Worm (Caenorhabditis elegans) whole organism, L4 larva: ENCODE data around the gene B0272.3.
A peak's percentile ranks its signal among the peaks of the same experiment; 100 is the strongest.

Experiments used
- F26F4.8 ChIP-seq: fragments of 200-800 bp; sonication (Bioruptor generic); conservative IDR thresholded peaks from 2 replicates; pipeline ENCODE4 v1.3.6; 2022; ENCODE audit warnings: missing genetic modification characterization, missing compliant biosample characterization
- F37D6.2 ChIP-seq: sonication (generic microtip); optimal IDR thresholded peaks from 2 replicates; lab custom pipeline; 2016; ENCODE audit warnings: mild to moderate bottlenecking, missing genetic modification characterization, missing compliant biosample characterization
- F49E8.2 ChIP-seq: sonication (generic microtip); optimal IDR thresholded peaks from 2 replicates; lab custom pipeline; 2016; ENCODE audit warnings: missing compliant biosample characterization, mild to moderate bottlenecking, missing genetic modification characterization, borderline replicate concordance
- R02D3.7 ChIP-seq: fragments of 150-350 bp; sonication (generic microtip); optimal IDR thresholded peaks from 3 replicates; lab custom pipeline; 2014; ENCODE audit warnings: missing biosample characterization, missing genetic modification characterization
- Y105C5A.15 ChIP-seq: fragments of 200-800 bp; sonication (Bioruptor generic); IDR thresholded peaks from 2 replicates; pipeline ENCODE4 v1.3.6; 2022; ENCODE audit warnings: missing genetic modification characterization, missing compliant biosample characterization
- ZK546.5 ChIP-seq, 2 experiments: sonication (generic microtip); optimal IDR thresholded peaks; 2 replicates each; lab custom pipeline; 2017; ENCODE audit warnings: missing biosample characterization in 2 of 2, missing genetic modification characterization in 2 of 2
- aha-1 ChIP-seq: fragments of 150-350 bp; peaks from one replicate; lab custom pipeline; 2014; ENCODE audit warnings: missing biosample characterization, missing genetic modification characterization
- aly-2 ChIP-seq: sonication (generic microtip); optimal IDR thresholded peaks from 2 replicates; lab custom pipeline; 2018; ENCODE audit warnings: missing biosample characterization, missing genetic modification characterization
- ceh-20 ChIP-seq: fragments of 200-800 bp; sonication (Bioruptor generic); IDR thresholded peaks from 2 replicates; pipeline ENCODE4 v1.3.6; 2022; ENCODE audit warnings: missing genetic modification reagents, missing genetic modification characterization, missing compliant biosample characterization
- ceh-62 ChIP-seq: sonication (generic microtip); optimal IDR thresholded peaks from 2 replicates; lab custom pipeline; 2017; ENCODE audit warnings: missing biosample characterization, missing genetic modification characterization
- ceh-82 ChIP-seq: sonication (generic microtip); optimal IDR thresholded peaks from 2 replicates; lab custom pipeline; 2017; ENCODE audit warnings: missing biosample characterization, missing genetic modification characterization
- ces-1 ChIP-seq: fragments of 150-350 bp; sonication (generic microtip); optimal IDR thresholded peaks from 4 replicates; lab custom pipeline; 2014; ENCODE audit warnings: missing biosample characterization, missing genetic modification reagents, missing genetic modification characterization
- daf-16 ChIP-seq, 3 experiments: sonication (generic microtip); optimal IDR thresholded peaks; 2 replicates each; lab custom pipeline; 2016 to 2017; ENCODE audit warnings: missing genetic modification characterization in 3 of 3, missing genetic modification reagents in 3 of 3, mild to moderate bottlenecking in 2 of 3, missing compliant biosample characterization in 2 of 3, missing biosample characterization in 1 of 3, moderate library complexity in 1 of 3
- dmd-6 ChIP-seq: fragments of 200-800 bp; sonication (Bioruptor generic); IDR thresholded peaks from 2 replicates; pipeline ENCODE4 v1.3.6; 2022; ENCODE audit warnings: missing genetic modification reagents, missing genetic modification characterization, missing compliant biosample characterization
- dmd-8 ChIP-seq: fragments of 200-800 bp; sonication (Bioruptor generic); IDR thresholded peaks from 2 replicates; pipeline ENCODE4 v1.3.6; 2022; ENCODE audit warnings: missing genetic modification characterization, missing compliant biosample characterization
- dve-1 ChIP-seq: sonication (generic microtip); optimal IDR thresholded peaks from 2 replicates; lab custom pipeline; 2017; ENCODE audit warnings: antibody characterized with exemption, mild to moderate bottlenecking, missing genetic modification characterization, missing compliant biosample characterization; ENCODE audit not compliant: insufficient read depth
- egl-27 ChIP-seq: sonication (generic microtip); optimal IDR thresholded peaks from 3 replicates; lab custom pipeline; 2017; ENCODE audit warnings: missing biosample characterization, missing genetic modification reagents, missing genetic modification characterization
- egl-43 ChIP-seq: fragments of 200-800 bp; sonication (Bioruptor generic); IDR thresholded peaks from 2 replicates; pipeline ENCODE4 v1.3.6; 2022; ENCODE audit warnings: missing genetic modification reagents, missing genetic modification characterization, missing compliant biosample characterization
- fos-1 ChIP-seq: fragments of 150-350 bp; optimal IDR thresholded peaks from 2 replicates; lab custom pipeline; 2014; ENCODE audit warnings: missing biosample characterization, missing genetic modification characterization
- gei-8 ChIP-seq: fragments of 200-800 bp; sonication (Bioruptor generic); optimal IDR thresholded peaks from 2 replicates; lab custom pipeline; 2018; ENCODE audit warnings: mild to moderate bottlenecking, missing genetic modification characterization, missing compliant biosample characterization
- hlh-30 ChIP-seq: sonication (generic microtip); optimal IDR thresholded peaks from 2 replicates; lab custom pipeline; 2017; ENCODE audit warnings: antibody characterized with exemption, mild to moderate bottlenecking, missing genetic modification characterization, missing compliant biosample characterization; ENCODE audit not compliant: insufficient read depth
- hmg-1.1 ChIP-seq: fragments of 200-800 bp; sonication (Bioruptor generic); IDR thresholded peaks from 2 replicates; pipeline ENCODE4 v1.3.6; 2022; ENCODE audit warnings: missing genetic modification reagents, missing genetic modification characterization, missing compliant biosample characterization
- jun-1 ChIP-seq: fragments of 150-350 bp; optimal IDR thresholded peaks from 2 replicates; lab custom pipeline; 2014; ENCODE audit warnings: missing biosample characterization, missing genetic modification reagents, missing genetic modification characterization
- lin-39 ChIP-seq: fragments of 150-350 bp; optimal IDR thresholded peaks from 2 replicates; lab custom pipeline; 2014; ENCODE audit warnings: missing biosample characterization, missing genetic modification reagents, missing genetic modification characterization
- madf-5 ChIP-seq, 2 experiments: fragments of 200-800 bp; sonication (Bioruptor generic); IDR thresholded peaks; 2 replicates each; pipeline ENCODE4 v1.3.6; 2022; ENCODE audit warnings: missing compliant biosample characterization in 2 of 2, missing genetic modification characterization in 2 of 2
- mdl-1 ChIP-seq, 2 experiments: fragments of 150-350 bp in 1 of 2; sonication (generic microtip) in 1 of 2; optimal IDR thresholded peaks; 2 replicates each; lab custom pipeline; 2014 to 2017; ENCODE audit warnings: missing biosample characterization in 2 of 2, missing genetic modification characterization in 2 of 2
- mdt-29 ChIP-seq: fragments of 200-800 bp; sonication (Bioruptor generic); IDR thresholded peaks from 2 replicates; pipeline ENCODE4 v1.3.6; 2022; ENCODE audit warnings: missing genetic modification reagents, missing genetic modification characterization, missing compliant biosample characterization
- mep-1 ChIP-seq: fragments of 150-350 bp; sonication (generic microtip); optimal IDR thresholded peaks from 3 replicates; lab custom pipeline; 2014; ENCODE audit warnings: missing biosample characterization, missing genetic modification characterization
- nhr-28 ChIP-seq: fragments of 150-350 bp; optimal IDR thresholded peaks from 2 replicates; lab custom pipeline; 2014; ENCODE audit warnings: missing biosample characterization, missing genetic modification characterization
- nhr-6 ChIP-seq: fragments of 150-350 bp; optimal IDR thresholded peaks from 2 replicates; lab custom pipeline; 2014; ENCODE audit warnings: missing biosample characterization, missing genetic modification characterization
- pha-4 ChIP-seq, 2 experiments: fragments of 150-350 bp in 1 of 2; fragments of 200-800 bp in 1 of 2; sonication (Bioruptor generic) in 1 of 2; IDR thresholded peaks in 1 of 2; optimal IDR thresholded peaks in 1 of 2; 2 replicates each; pipeline versions ENCODE4 v1.3.6 to Lab custom; 2014 to 2022; ENCODE audit warnings: missing genetic modification characterization in 2 of 2, missing genetic modification reagents in 2 of 2, missing biosample characterization in 1 of 2, missing compliant biosample characterization in 1 of 2
- pqm-1 ChIP-seq: sonication (generic microtip); optimal IDR thresholded peaks from 2 replicates; lab custom pipeline; 2017; ENCODE audit warnings: missing biosample characterization, missing genetic modification characterization
- saeg-2 ChIP-seq: fragments of 200-800 bp; sonication (Bioruptor generic); IDR thresholded peaks from 2 replicates; pipeline ENCODE4 v1.3.6; 2022; ENCODE audit warnings: missing genetic modification reagents, missing genetic modification characterization, missing compliant biosample characterization
- snpc-1.2 ChIP-seq: fragments of 200-800 bp; sonication (Bioruptor generic); IDR thresholded peaks from 2 replicates; pipeline ENCODE4 v1.3.6; 2022; ENCODE audit warnings: missing genetic modification reagents, missing genetic modification characterization, missing compliant biosample characterization
- spr-1 ChIP-seq: sonication (generic microtip); optimal IDR thresholded peaks from 2 replicates; lab custom pipeline; 2016; ENCODE audit warnings: mild to moderate bottlenecking, missing genetic modification characterization, missing compliant biosample characterization
- unc-130 ChIP-seq: sonication (generic microtip); optimal IDR thresholded peaks from 2 replicates; lab custom pipeline; 2016; ENCODE audit warnings: missing genetic modification reagents, missing genetic modification characterization, missing compliant biosample characterization
- unc-39 ChIP-seq: sonication (generic microtip); optimal IDR thresholded peaks from 2 replicates; lab custom pipeline; 2017; ENCODE audit warnings: missing biosample characterization, missing genetic modification characterization
- unc-62 ChIP-seq, 3 experiments: fragments of 150-350 bp in 1 of 3; sonication (generic microtip); optimal IDR thresholded peaks in 2 of 3; peaks in 1 of 3; 1 replicate in 1 of 3; 2 replicates in 2 of 3; lab custom pipeline; 2014 to 2017; ENCODE audit warnings: missing biosample characterization in 3 of 3, missing genetic modification characterization in 3 of 3, missing genetic modification reagents in 3 of 3, missing genotype in 1 of 3
- zag-1 ChIP-seq: fragments of 150-350 bp; optimal IDR thresholded peaks from 2 replicates; lab custom pipeline; 2014; ENCODE audit warnings: missing biosample characterization, missing genetic modification characterization
- zfp-2 ChIP-seq: sonication (generic microtip); optimal IDR thresholded peaks from 2 replicates; lab custom pipeline; 2016; ENCODE audit warnings: mild to moderate bottlenecking, missing genetic modification characterization, missing compliant biosample characterization
- zfp-3 ChIP-seq: fragments of 200-800 bp; sonication (Bioruptor generic); conservative IDR thresholded peaks from 2 replicates; pipeline ENCODE4 v1.3.6; 2022; ENCODE audit warnings: missing genetic modification reagents, missing genetic modification characterization, missing compliant biosample characterization
- ztf-7 ChIP-seq: fragments of 150-350 bp; optimal IDR thresholded peaks from 2 replicates; lab custom pipeline; 2014; ENCODE audit warnings: missing biosample characterization, missing genetic modification characterization

Gene B0272.3

DNA sequence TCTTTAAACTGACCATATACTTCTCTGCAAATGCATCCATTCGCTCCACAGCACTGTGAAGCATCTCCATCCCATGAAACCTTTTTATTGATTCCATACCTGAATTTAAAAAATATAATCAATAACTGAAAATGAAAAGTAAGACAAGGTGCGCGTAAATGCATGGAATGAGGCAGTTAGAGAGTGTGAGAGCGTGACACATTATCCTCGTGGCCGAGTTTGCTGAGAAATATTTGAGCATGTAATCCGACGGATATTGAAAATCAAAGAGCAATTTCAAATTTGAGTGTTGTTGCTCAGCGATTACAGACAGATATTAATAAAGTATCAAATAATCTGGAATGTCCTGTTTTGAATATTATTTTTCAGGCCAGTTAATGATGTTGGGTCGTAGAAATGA is 18.1 kb downstream of the B0272.3 start, which contains the start of gene ZK899.7:
Gene ZK899.7 (minus strand): TSS at position 101 of the 400 bp plus-strand sequence.
- peak; percentile 38 for TF ChIP-seq aha-1 (tag; lab: Kevin White, UChicago)
- no peak for TF ChIP-seq ceh-20

ce11 chrX:9451944-9452453 is 20.8 kb downstream of the B0272.3 start, which contains the start of gene ZK899.2:
TSS of gene ZK899.2 (minus strand) at chrX:9451994.
- TF ChIP-seq nhr-6 (peak; percentile 52), F49E8.2 (no peak), mep-1 (tag; lab: Kevin White, UChicago) (no peak), spr-1 (tag; lab: Kevin White, UChicago) (no peak), jun-1 (no peak), fos-1 (tag; lab: Kevin White, UChicago) (no peak), ceh-82 (tag; lab: Kevin White, UChicago) (no peak), madf-5 (GFP tag; IDR thresholded peaks at IDR 0.05; lab: Robert Waterston, UW) (no peak), pha-4 (GFP tag; IDR thresholded peaks at IDR 0.05; lab: Robert Waterston, UW) (no peak), pha-4 (tag; optimal IDR thresholded peaks at IDR 0.05; lab: Kevin White, UChicago) (peak; percentile 53), R02D3.7 (tag; lab: Kevin White, UChicago) (no peak), unc-130 (GFP tag; lab: Kevin White, UChicago) (no peak), daf-16 (GFP tag; optimal IDR thresholded peaks at IDR 0.05; lab: Kevin White, UChicago) (no peak), daf-16 (tag; optimal IDR thresholded peaks at IDR 0.05; lab: Kevin White, UChicago) (peak; percentile 88), dve-1 (tag; lab: Kevin White, UChicago) (peak; percentile 24), dmd-8 (GFP tag; lab: Robert Waterston, UW) (no peak)

DNA sequence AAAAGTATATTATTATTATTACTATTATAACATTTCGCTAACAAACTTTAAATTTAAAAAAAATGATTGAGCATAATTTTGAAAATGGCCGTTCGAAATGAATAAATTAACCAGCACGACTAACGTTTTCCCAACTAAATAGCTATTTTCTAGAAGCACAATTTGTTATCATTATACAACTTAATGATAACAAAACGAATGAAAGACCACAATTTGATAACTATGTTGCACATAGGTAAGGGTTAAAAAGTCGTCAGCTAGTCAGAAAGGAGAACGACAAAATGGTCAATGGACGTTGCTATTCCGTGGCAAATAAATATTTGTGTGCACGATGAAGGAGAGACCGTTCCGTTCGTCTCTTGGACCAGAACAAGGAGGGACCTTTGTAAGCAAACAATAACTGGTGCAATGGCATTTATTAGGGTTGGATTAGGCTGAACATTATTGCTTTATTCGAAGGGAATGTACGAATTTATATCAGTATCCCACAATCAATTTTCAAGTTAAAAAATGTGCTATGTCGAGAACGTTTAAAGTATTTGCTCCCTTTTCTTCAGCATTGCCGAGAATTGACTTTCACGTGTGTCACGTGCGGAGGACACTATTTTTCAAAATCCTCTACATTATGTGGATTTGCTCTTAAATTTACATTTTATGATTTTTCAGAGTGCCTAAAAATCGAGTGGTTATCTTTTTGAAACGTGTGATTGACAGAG is 21.4 kb downstream of the B0272.3 start, which contains the start of gene ZK899.3:
Gene ZK899.3 (plus strand): TSS at position 666 of the 716 bp plus-strand sequence.
- no peak for TF ChIP-seq aly-2 (tag; lab: Kevin White, UChicago)
- TF ChIP-seq ces-1: no peak
- TF ChIP-seq hlh-30 (tag; lab: Kevin White, UChicago): no peak
- TF ChIP-seq unc-39: no peak
- no peak for TF ChIP-seq F26F4.8
- no peak for TF ChIP-seq mdl-1 (tag; optimal IDR thresholded peaks at IDR 0.05; lab: Kevin White, UChicago)
- peak; percentile 22; the same call in 1 of the 2 replicates for TF ChIP-seq dmd-6
- TF ChIP-seq Y105C5A.15: no peak
- no peak for TF ChIP-seq zfp-2 (tag; lab: Kevin White, UChicago)
- TF ChIP-seq unc-62 (GFP tag; optimal IDR thresholded peaks at IDR 0.05 in 1 of 2; lab: Kevin White, UChicago): peak in 1 of 2 experiments; percentile 2
- no peak for TF ChIP-seq unc-62 (tag; optimal IDR thresholded peaks at IDR 0.05; lab: Kevin White, UChicago)
- no peak for TF ChIP-seq mdt-29 (GFP tag; lab: Robert Waterston, UW)
- no peak for TF ChIP-seq ceh-82 (tag; lab: Kevin White, UChicago)
- no peak for TF ChIP-seq hmg-1.1 (GFP tag; lab: Robert Waterston, UW)
- TF ChIP-seq unc-130 (GFP tag; lab: Kevin White, UChicago): no peak
- TF ChIP-seq R02D3.7 (tag; lab: Kevin White, UChicago): no peak
- TF ChIP-seq ztf-7 (tag; lab: Kevin White, UChicago): no peak
- no peak for TF ChIP-seq egl-27
- TF ChIP-seq pha-4 (GFP tag; IDR thresholded peaks at IDR 0.05; lab: Robert Waterston, UW): no peak
- TF ChIP-seq pha-4 (tag; optimal IDR thresholded peaks at IDR 0.05; lab: Kevin White, UChicago): no peak
- no peak for TF ChIP-seq F37D6.2 (tag; lab: Kevin White, UChicago)
- TF ChIP-seq ZK546.5 (tag; optimal IDR thresholded peaks at IDR 0.05; lab: Kevin White, UChicago): no peak
- TF ChIP-seq lin-39 (tag; lab: Kevin White, UChicago): no peak
- no peak for TF ChIP-seq gei-8 (GFP tag; lab: Kevin White, UChicago)
- no peak for TF ChIP-seq zag-1 (tag; lab: Kevin White, UChicago)
- no peak for TF ChIP-seq aha-1 (tag; lab: Kevin White, UChicago)
- TF ChIP-seq pqm-1: peak; percentile 50
- no peak for TF ChIP-seq saeg-2
- TF ChIP-seq dve-1 (tag; lab: Kevin White, UChicago): no peak
- no peak for TF ChIP-seq egl-43 (GFP tag; lab: Robert Waterston, UW)
- TF ChIP-seq snpc-1.2: no peak
- TF ChIP-seq madf-5 (GFP tag; IDR thresholded peaks at IDR 0.05; lab: Robert Waterston, UW): no peak
- TF ChIP-seq zfp-3: no peak
- no peak for TF ChIP-seq ceh-62 (tag; lab: Kevin White, UChicago)
- TF ChIP-seq nhr-28 (tag; lab: Kevin White, UChicago): peak; percentile 9
